Worm (Caenorhabditis elegans): Measurements from ENCODE around the gene pro-2.

Gene pro-2

DNA sequence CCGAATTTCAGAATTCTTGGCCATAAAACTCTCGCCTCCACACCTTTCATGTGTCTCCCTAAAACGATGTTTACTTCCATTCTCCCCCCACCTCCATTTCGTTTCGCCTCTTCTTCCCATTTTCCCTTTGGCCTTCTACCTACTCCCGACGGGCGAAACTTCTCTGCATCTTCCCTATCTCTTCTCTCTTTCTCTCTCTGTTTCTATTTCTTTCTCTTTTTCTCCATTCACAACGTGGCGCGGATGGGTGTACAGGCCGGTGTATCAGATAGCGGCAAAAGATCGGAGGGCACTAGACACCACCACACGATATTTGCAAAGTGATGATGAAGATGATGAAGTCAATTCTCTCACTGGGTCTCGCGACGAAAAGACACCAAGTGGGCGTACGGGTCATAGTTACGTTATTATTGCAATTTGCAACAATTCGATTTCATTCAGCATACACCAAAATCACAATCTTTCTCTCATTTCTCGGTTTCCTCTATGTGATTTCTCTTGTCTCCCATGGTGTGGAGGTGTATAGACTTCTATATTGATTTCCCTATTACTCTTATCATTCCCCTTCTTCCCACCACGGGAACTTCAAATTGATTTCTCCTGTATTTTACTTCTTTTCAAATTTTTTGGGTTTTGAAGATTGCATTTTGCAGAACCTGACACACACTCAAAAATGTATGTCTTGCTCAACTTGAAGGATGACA lies 39.9 kb upstream of the pro-2 start, which contains the start of gene ztf-27:
Gene ztf-27 (plus strand): TSS at position 654 of the 704 bp plus-strand sequence.
- TF ChIP-seq snu-23 (GFP tag; optimal IDR thresholded peaks at IDR 0.05) (peak; percentile 53), C16A3.4 (tag; optimal IDR thresholded peaks at IDR 0.05) (no peak), xbp-1 (tag; optimal IDR thresholded peaks at IDR 0.05) (peak; percentile 1), elt-3 (tag; optimal IDR thresholded peaks at IDR 0.05) (peak in 2 of 6 experiments; percentile 38 to 42), lsy-2 (tag; optimal IDR thresholded peaks at IDR 0.05) (peak in 1 of 2 experiments; percentile 54), efl-1 (optimal IDR thresholded peaks at IDR 0.05) (peak; percentile 18 to 22), efl-1 (GFP tag; optimal IDR thresholded peaks at IDR 0.05 in 1 of 2) (peak in 1 of 2 experiments; percentile 92), nhr-71 (tag; optimal IDR thresholded peaks at IDR 0.05) (peak; percentile 62), lir-3 (tag; optimal IDR thresholded peaks at IDR 0.05; ENCODE audit: poor library complexity) (peak; percentile 18), nhr-47 (tag; optimal IDR thresholded peaks at IDR 0.05) (peak; percentile 48), nhr-20 (tag; optimal IDR thresholded peaks at IDR 0.05) (peak; percentile 64), nhr-85 (tag) (peak; percentile 88), mep-1 (tag; optimal IDR thresholded peaks at IDR 0.05) (peak; percentile 55), aly-2 (tag; optimal IDR thresholded peaks at IDR 0.05) (no peak), skn-1 (tag; optimal IDR thresholded peaks at IDR 0.05) (peak; percentile 30), nhr-90 (tag; optimal IDR thresholded peaks at IDR 0.05; ENCODE audit: poor library complexity) (peak; percentile 38), dsc-1 (tag; optimal IDR thresholded peaks at IDR 0.05) (no peak), rnt-1 (tag; optimal IDR thresholded peaks at IDR 0.05) (peak; percentile 51), mdl-1 (tag; optimal IDR thresholded peaks at IDR 0.05) (peak in 1 of 2 experiments; percentile 56), swsn-7 (tag; optimal IDR thresholded peaks at IDR 0.05) (peak; percentile 14), lin-35 (GFP tag; optimal IDR thresholded peaks at IDR 0.05) (peak in 1 of 2 experiments; percentile 50), lin-14 (GFP tag; optimal IDR thresholded peaks at IDR 0.05) (peak; percentile 69), ceh-63 (GFP tag; optimal IDR thresholded peaks at IDR 0.05) (no peak), sox-4 (tag; optimal IDR thresholded peaks at IDR 0.05) (no peak), blmp-1 (tag; optimal IDR thresholded peaks at IDR 0.05) (peak; percentile 82), nhr-19 (GFP tag; conservative IDR thresholded peaks at IDR 0.05) (peak; percentile 37), jun-1 (tag; optimal IDR thresholded peaks at IDR 0.05) (peak; percentile 28)

DNA sequence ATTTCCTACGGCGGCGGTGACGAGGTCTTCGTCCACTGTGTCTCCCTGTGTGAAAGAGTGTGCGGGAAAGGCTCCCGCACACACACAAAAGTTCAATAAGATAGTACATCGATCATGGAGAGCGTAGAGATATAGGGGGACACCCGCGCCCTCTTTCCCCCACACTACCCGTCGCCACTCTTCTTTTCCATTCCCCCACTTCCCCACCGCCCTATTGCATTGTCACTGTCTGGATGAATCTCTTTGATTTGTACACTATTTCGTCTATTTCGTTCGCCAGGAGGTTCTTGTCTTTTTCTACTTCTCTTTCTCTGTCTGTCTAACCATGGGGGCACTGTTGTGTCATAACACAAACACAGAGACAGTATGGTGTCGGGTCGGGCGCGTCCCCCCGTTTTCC lies 37.3 kb upstream of the pro-2 start:
- TF ChIP-seq ztf-11 (tag; optimal IDR thresholded peaks at IDR 0.05), result peak in 1 of 2 experiments; percentile 50
- no peak for TF ChIP-seq lin-39 (tag; optimal IDR thresholded peaks at IDR 0.05)
- TF ChIP-seq nhr-84 (tag; optimal IDR thresholded peaks at IDR 0.05), result no peak
- TF ChIP-seq mef-2 (tag; optimal IDR thresholded peaks at IDR 0.05), result no peak
- TF ChIP-seq C34B4.2 (tag; optimal IDR thresholded peaks at IDR 0.05), result no peak
- no peak for TF ChIP-seq unc-86 (tag; optimal IDR thresholded peaks at IDR 0.05)
- TF ChIP-seq lin-14 (GFP tag; optimal IDR thresholded peaks at IDR 0.05), result peak; percentile 91
- peak; percentile 70 for TF ChIP-seq snu-23 (GFP tag; optimal IDR thresholded peaks at IDR 0.05)
- no peak for TF ChIP-seq zip-4 (GFP tag; optimal IDR thresholded peaks at IDR 0.05)
- TF ChIP-seq elt-2 (tag; optimal IDR thresholded peaks at IDR 0.05), result peak; percentile 51
- peak; percentile 27 for TF ChIP-seq C16A3.4 (tag; optimal IDR thresholded peaks at IDR 0.05)
- TF ChIP-seq aha-1 (tag; optimal IDR thresholded peaks at IDR 0.05), result no peak
- TF ChIP-seq alr-1 (tag; optimal IDR thresholded peaks at IDR 0.05; ENCODE audit: borderline replicate concordance), result no peak
- TF ChIP-seq snpc-4 (tag; optimal IDR thresholded peaks at IDR 0.05), result peak; percentile 11
- no peak for TF ChIP-seq fkh-8 (tag; optimal IDR thresholded peaks at IDR 0.05)
- no peak for TF ChIP-seq ceh-63 (GFP tag; optimal IDR thresholded peaks at IDR 0.05)
- peak; percentile 27 for TF ChIP-seq nhr-77 (tag; optimal IDR thresholded peaks at IDR 0.05)
- TF ChIP-seq nhr-85 (tag), result peak; percentile 97
- TF ChIP-seq tlp-1 (tag; optimal IDR thresholded peaks at IDR 0.05), result no peak
- no peak for TF ChIP-seq sox-4 (tag; optimal IDR thresholded peaks at IDR 0.05)
- TF ChIP-seq ceh-88 (GFP tag; IDR thresholded peaks at IDR 0.05), result no peak
- TF ChIP-seq ceh-82 (tag; optimal IDR thresholded peaks at IDR 0.05), result peak in 2 of 3 experiments; percentile 30 to 49
- peak; percentile 37 to 41 for TF ChIP-seq efl-1 (optimal IDR thresholded peaks at IDR 0.05)
- TF ChIP-seq efl-1 (GFP tag; optimal IDR thresholded peaks at IDR 0.05 in 1 of 2), result peak; percentile 9 to 95
- no peak for TF ChIP-seq jun-1 (tag; optimal IDR thresholded peaks at IDR 0.05)
- TF ChIP-seq nhr-19 (GFP tag; conservative IDR thresholded peaks at IDR 0.05), result peak; percentile 66
- TF ChIP-seq blmp-1 (tag; optimal IDR thresholded peaks at IDR 0.05), result peak; percentile 72
- TF ChIP-seq skn-1 (tag; optimal IDR thresholded peaks at IDR 0.05), result no peak
- no peak for TF ChIP-seq hlh-17 (GFP tag; optimal IDR thresholded peaks at IDR 0.05; ENCODE audit: borderline replicate concordance)
- TF ChIP-seq nhr-71 (tag; optimal IDR thresholded peaks at IDR 0.05), result peak; percentile 64
- peak; percentile 62 for TF ChIP-seq nhr-20 (tag; optimal IDR thresholded peaks at IDR 0.05)
- TF ChIP-seq aly-2 (tag; optimal IDR thresholded peaks at IDR 0.05), result no peak
- peak; percentile 40; the same call in 1 of the 2 replicates for TF ChIP-seq grh-1 (GFP tag; IDR thresholded peaks at IDR 0.05)
- peak; percentile 22 for TF ChIP-seq irx-1 (tag; optimal IDR thresholded peaks at IDR 0.05)
- TF ChIP-seq lsy-2 (tag; optimal IDR thresholded peaks at IDR 0.05), result peak; percentile 11 to 65
- no peak for TF ChIP-seq ceh-8 (GFP tag; optimal IDR thresholded peaks at IDR 0.05)
- TF ChIP-seq lir-3 (tag; optimal IDR thresholded peaks at IDR 0.05; ENCODE audit: poor library complexity), result peak; percentile 13
